Fruit fly (Drosophila melanogaster) whole organism, embryonic: ENCODE measurements around the gene Actn.

Experiments
- Atf6 ChIP-seq: fragments of 200-800 bp; sonication (Bioruptor generic); IDR thresholded peaks from 2 replicates; pipeline ENCODE4 v1.3.6; 2022; ENCODE audit warnings: missing biosample characterization, missing genetic modification characterization
- Bdp1 ChIP-seq: fragments of 200-800 bp; sonication (Bioruptor generic); optimal IDR thresholded peaks from 3 replicates; lab custom pipeline; 2016; ENCODE audit warnings: missing biosample characterization, missing genetic modification characterization
- Blimp-1 ChIP-seq: fragments of 200-800 bp; sonication (Bioruptor generic); optimal IDR thresholded peaks from 3 replicates; lab custom pipeline; 2018; ENCODE audit warnings: missing biosample characterization, missing genetic modification characterization, mild to moderate bottlenecking, moderate library complexity, missing genetic modification reagents
- CG10543 ChIP-seq: fragments of 200-800 bp; sonication (Bioruptor generic); optimal IDR thresholded peaks from 3 replicates; lab custom pipeline; 2017; ENCODE audit warnings: missing biosample characterization, mild to moderate bottlenecking, missing genetic modification characterization, moderate library complexity
- CG10979 ChIP-seq: fragments of 200-800 bp; sonication (Bioruptor generic); optimal IDR thresholded peaks from 2 replicates; lab custom pipeline; 2018; ENCODE audit warnings: missing biosample characterization, mild to moderate bottlenecking, missing genetic modification characterization, moderate library complexity
- CG11085 ChIP-seq: fragments of 200-800 bp; sonication (Bioruptor generic); IDR thresholded peaks from 2 replicates; pipeline ENCODE4 v1.3.6; 2022; ENCODE audit warnings: missing biosample characterization, missing genetic modification characterization
- CG12236 ChIP-seq: fragments of 200-800 bp; sonication (Bioruptor generic); optimal IDR thresholded peaks from 2 replicates; lab custom pipeline; 2016; ENCODE audit warnings: missing biosample characterization, missing genetic modification characterization
- CG1233 ChIP-seq: fragments of 200-800 bp; sonication (Bioruptor generic); optimal IDR thresholded peaks from 4 replicates; lab custom pipeline; 2018; ENCODE audit warnings: missing biosample characterization, mild to moderate bottlenecking, missing genetic modification characterization
- CG13296 ChIP-seq: fragments of 200-800 bp; sonication (Bioruptor generic); optimal IDR thresholded peaks from 3 replicates; lab custom pipeline; 2018; ENCODE audit warnings: missing biosample characterization, mild to moderate bottlenecking, missing genetic modification characterization
- CG13775 ChIP-seq: fragments of 200-800 bp; sonication (Bioruptor generic); optimal IDR thresholded peaks from 3 replicates; lab custom pipeline; 2017; ENCODE audit warnings: missing biosample characterization, mild to moderate bottlenecking, missing genetic modification characterization
- CG14710 ChIP-seq: fragments of 200-800 bp; sonication (Bioruptor generic); optimal IDR thresholded peaks from 3 replicates; lab custom pipeline; 2019; ENCODE audit warnings: missing biosample characterization, mild to moderate bottlenecking, missing genetic modification characterization, moderate library complexity
- CG18262 ChIP-seq: fragments of 200-800 bp; optimal IDR thresholded peaks from 3 replicates; lab custom pipeline; 2019; ENCODE audit warnings: missing biosample characterization, mild to moderate bottlenecking, missing genetic modification characterization, moderate library complexity
- CG18619 ChIP-seq: fragments of 200-800 bp; sonication (Bioruptor generic); optimal IDR thresholded peaks from 3 replicates; lab custom pipeline; 2017; ENCODE audit warnings: missing biosample characterization, mild to moderate bottlenecking, missing genetic modification characterization
- CG30403 ChIP-seq: fragments of 200-800 bp; sonication (Bioruptor generic); optimal IDR thresholded peaks from 3 replicates; lab custom pipeline; 2016; ENCODE audit warnings: missing biosample characterization, missing genetic modification characterization
- CG31224 ChIP-seq: fragments of 200-800 bp; sonication (Bioruptor generic); IDR thresholded peaks from 2 replicates; pipeline ENCODE4 v1.3.6; 2022; ENCODE audit warnings: missing biosample characterization, missing genetic modification characterization
- CG31365 ChIP-seq: fragments of 200-800 bp; sonication (Bioruptor generic); optimal IDR thresholded peaks from 2 replicates; lab custom pipeline; 2018; ENCODE audit warnings: missing biosample characterization, mild to moderate bottlenecking, missing genetic modification characterization
- CG3407 ChIP-seq: fragments of 200-800 bp; sonication (Bioruptor generic); optimal IDR thresholded peaks from 2 replicates; lab custom pipeline; 2018; ENCODE audit warnings: missing biosample characterization, mild to moderate bottlenecking, missing genetic modification characterization
- CG3847 ChIP-seq: fragments of 200-800 bp; sonication (Bioruptor generic); IDR thresholded peaks from 2 replicates; pipeline ENCODE4 v1.3.6; 2022; ENCODE audit warnings: missing biosample characterization, missing genetic modification characterization
- CG6272 ChIP-seq: fragments of 200-800 bp; sonication (Bioruptor generic); IDR thresholded peaks from 2 replicates; pipeline ENCODE4 v1.3.6; 2022; ENCODE audit warnings: missing biosample characterization, missing genetic modification characterization
- CG7839 ChIP-seq: fragments of 200-800 bp; sonication (Bioruptor generic); optimal IDR thresholded peaks from 3 replicates; lab custom pipeline; 2018; ENCODE audit warnings: missing biosample characterization, mild to moderate bottlenecking, missing genetic modification characterization, moderate library complexity
- CG8290 ChIP-seq, 3 experiments: fragments of 200-800 bp; sonication (Bioruptor generic); optimal IDR thresholded peaks; 2 replicates each; lab custom pipeline; 2016 to 2019; ENCODE audit warnings: missing biosample characterization in 3 of 3, missing genetic modification characterization in 3 of 3, mild to moderate bottlenecking in 2 of 3, moderate library complexity in 1 of 3
- CTCF ChIP-seq: fragments of 200-800 bp; sonication (Bioruptor generic); optimal IDR thresholded peaks from 2 replicates; lab custom pipeline; 2017; ENCODE audit warnings: missing biosample characterization, mild to moderate bottlenecking, missing genetic modification characterization, moderate library complexity
- Camta ChIP-seq: fragments of 200-800 bp; sonication (Bioruptor generic); optimal IDR thresholded peaks from 2 replicates; lab custom pipeline; 2016; ENCODE audit warnings: missing biosample characterization, missing genetic modification characterization
- Chrac-16 ChIP-seq: fragments of 200-800 bp; sonication (Bioruptor generic); optimal IDR thresholded peaks from 3 replicates; lab custom pipeline; 2016; ENCODE audit warnings: missing biosample characterization, missing genetic modification characterization
- Dbx ChIP-seq: fragments of 200-800 bp; sonication (Bioruptor generic); IDR thresholded peaks from 3 replicates; pipeline ENCODE4 v1.3.6; 2022; ENCODE audit warnings: missing biosample characterization, missing genetic modification characterization
- Doc2 ChIP-seq: fragments of 200-800 bp; sonication (Bioruptor generic); IDR thresholded peaks from 2 replicates; pipeline ENCODE4 v1.3.6; 2022; ENCODE audit warnings: missing biosample characterization, missing genetic modification characterization
- HmgD ChIP-seq: fragments of 200-800 bp; sonication (Bioruptor generic); optimal IDR thresholded peaks from 3 replicates; lab custom pipeline; 2016; ENCODE audit warnings: missing biosample characterization, missing genetic modification characterization
- Hr51 ChIP-seq, 2 experiments: fragments of 200-800 bp; sonication (Bioruptor generic); optimal IDR thresholded peaks; 2 replicates in 1 of 2; 3 replicates in 1 of 2; lab custom pipeline; 2016 to 2018; ENCODE audit warnings: missing biosample characterization in 2 of 2, missing genetic modification characterization in 2 of 2, mild to moderate bottlenecking in 1 of 2, moderate library complexity in 1 of 2
- Meics ChIP-seq: fragments of 200-800 bp; sonication (Bioruptor generic); optimal IDR thresholded peaks from 2 replicates; lab custom pipeline; 2017; ENCODE audit warnings: missing biosample characterization, mild to moderate bottlenecking, missing genetic modification characterization
- Myb ChIP-seq: fragments of 200-800 bp; sonication (Bioruptor generic); optimal IDR thresholded peaks from 2 replicates; lab custom pipeline; 2016; ENCODE audit warnings: missing biosample characterization, missing genetic modification characterization
- Optix ChIP-seq: fragments of 200-800 bp; sonication (Bioruptor generic); IDR thresholded peaks from 3 replicates; pipeline ENCODE4 v1.3.6; 2022; ENCODE audit warnings: missing biosample characterization, missing genetic modification characterization
- Rfx ChIP-seq: fragments of 200-800 bp; sonication (Bioruptor generic); IDR thresholded peaks from 2 replicates; pipeline ENCODE4 v1.3.6; 2022; ENCODE audit warnings: missing biosample characterization, missing genetic modification characterization
- Stat92E ChIP-seq, 3 experiments: fragments of >200 bp in 2 of 3; fragments of 200-800 bp in 1 of 3; sonication (Bioruptor generic) in 1 of 3; optimal IDR thresholded peaks; 2 replicates each; lab custom pipeline; 2017 to 2019; ENCODE audit warnings: missing biosample characterization in 3 of 3, missing genetic modification characterization in 3 of 3, mild to moderate bottlenecking in 1 of 3, moderate library complexity in 1 of 3
- Taf1 ChIP-seq: fragments of 200-800 bp; sonication (Bioruptor generic); IDR thresholded peaks from 2 replicates; pipeline ENCODE4 v1.3.6; 2022; ENCODE audit warnings: missing biosample characterization, missing genetic modification characterization
- Xbp1 ChIP-seq: fragments of 200-800 bp; sonication (Bioruptor generic); optimal IDR thresholded peaks from 3 replicates; lab custom pipeline; 2016; ENCODE audit warnings: missing biosample characterization, mild to moderate bottlenecking, missing genetic modification characterization
- ab ChIP-seq: fragments of 200-800 bp; sonication (Bioruptor generic); optimal IDR thresholded peaks from 2 replicates; lab custom pipeline; 2016; ENCODE audit warnings: missing biosample characterization, missing genetic modification characterization
- bcd ChIP-seq: fragments of 200-800 bp; sonication (Bioruptor generic); optimal IDR thresholded peaks from 2 replicates; lab custom pipeline; 2017; ENCODE audit warnings: missing biosample characterization, mild to moderate bottlenecking, missing genetic modification characterization
- chn ChIP-seq: fragments of 200-800 bp; sonication (Bioruptor generic); optimal IDR thresholded peaks from 2 replicates; lab custom pipeline; 2016; ENCODE audit warnings: missing biosample characterization, missing genetic modification characterization
- ewg ChIP-seq: fragments of 200-800 bp; sonication (Bioruptor generic); optimal IDR thresholded peaks from 3 replicates; lab custom pipeline; 2017; ENCODE audit warnings: mild to moderate bottlenecking, missing biosample characterization, missing genetic modification reagents, missing genetic modification characterization
- fd102C ChIP-seq: fragments of 200-800 bp; sonication (Bioruptor generic); optimal IDR thresholded peaks from 2 replicates; lab custom pipeline; 2018; ENCODE audit warnings: missing biosample characterization, mild to moderate bottlenecking, missing genetic modification characterization, moderate library complexity
- ftz-f1 ChIP-seq: fragments of 200-800 bp; sonication (Bioruptor generic); optimal IDR thresholded peaks from 2 replicates; lab custom pipeline; 2016; ENCODE audit warnings: missing biosample characterization, missing genetic modification characterization
- gce ChIP-seq: fragments of 200-800 bp; sonication (Bioruptor generic); IDR thresholded peaks from 3 replicates; pipeline ENCODE4 v1.3.6; 2022; ENCODE audit warnings: missing biosample characterization, missing genetic modification characterization
- kay ChIP-seq: fragments of 200-800 bp; sonication (Bioruptor generic); optimal IDR thresholded peaks from 2 replicates; lab custom pipeline; 2016; ENCODE audit warnings: missing biosample characterization, missing genetic modification characterization
- luna ChIP-seq: fragments of 200-800 bp; sonication (Bioruptor generic); optimal IDR thresholded peaks from 2 replicates; lab custom pipeline; 2016; ENCODE audit warnings: missing biosample characterization, missing genetic modification characterization
- maf-S ChIP-seq: fragments of 200-800 bp; sonication (Bioruptor generic); optimal IDR thresholded peaks from 2 replicates; lab custom pipeline; 2016; ENCODE audit warnings: missing biosample characterization, missing genetic modification characterization
- nmo ChIP-seq: fragments of 200-800 bp; sonication (Bioruptor generic); optimal IDR thresholded peaks from 2 replicates; lab custom pipeline; 2018; ENCODE audit warnings: missing biosample characterization, mild to moderate bottlenecking, missing genetic modification characterization, moderate library complexity
- psq ChIP-seq: fragments of 200-800 bp; sonication (Bioruptor generic); optimal IDR thresholded peaks from 2 replicates; lab custom pipeline; 2017; ENCODE audit warnings: missing biosample characterization, missing genetic modification characterization
- toy ChIP-seq: fragments of 200-800 bp; sonication (Bioruptor generic); IDR thresholded peaks from 2 replicates; pipeline ENCODE4 v1.3.6; 2022; ENCODE audit warnings: missing biosample characterization, missing genetic modification characterization
- tx ChIP-seq: fragments of 200-800 bp; sonication (Bioruptor generic); optimal IDR thresholded peaks from 2 replicates; lab custom pipeline; 2016; ENCODE audit warnings: missing biosample characterization, missing genetic modification characterization
- unpg ChIP-seq: fragments of 200-800 bp; sonication (Bioruptor generic); optimal IDR thresholded peaks from 3 replicates; lab custom pipeline; 2018; ENCODE audit warnings: missing biosample characterization, mild to moderate bottlenecking, missing genetic modification characterization, moderate library complexity
- wdn ChIP-seq: fragments of 200-800 bp; sonication (Bioruptor generic); IDR thresholded peaks from 2 replicates; pipeline ENCODE4 v1.3.6; 2022; ENCODE audit warnings: missing biosample characterization, missing genetic modification characterization

Gene Actn

DNA sequence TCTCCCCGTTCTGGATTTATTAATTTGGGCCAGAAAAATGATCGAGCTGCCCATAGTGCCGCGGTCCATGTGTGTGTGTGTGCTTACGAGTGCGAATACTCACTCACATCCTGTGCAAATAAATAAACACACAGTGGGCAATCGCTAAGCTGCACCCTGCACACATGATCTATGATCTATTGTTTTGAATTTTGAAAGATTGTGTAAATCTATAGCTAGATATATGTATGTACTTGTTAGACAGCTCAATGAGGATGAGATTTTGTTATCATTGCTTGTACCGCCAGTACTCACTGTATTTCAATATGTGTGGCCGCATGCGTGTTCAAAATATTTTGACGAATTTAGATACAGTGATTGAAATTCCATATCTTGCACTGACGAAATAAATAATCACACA is 41.0 kb upstream of the Actn start (continued):
- peak; percentile 51 for TF ChIP-seq CG30403
- TF ChIP-seq nmo: peak; percentile 30
- TF ChIP-seq HmgD (GFP tag; lab: Kevin White, UChicago): peak; percentile 36
- peak; percentile 91 for TF ChIP-seq Rfx
- TF ChIP-seq CG13775 (GFP tag; lab: Kevin White, UChicago): peak; percentile 43
- TF ChIP-seq Chrac-16 (GFP tag; lab: Kevin White, UChicago): peak; percentile 48
- peak; percentile 18 to 42 for TF ChIP-seq Hr51 (GFP tag; optimal IDR thresholded peaks at IDR 0.05; lab: Kevin White, UChicago)
- TF ChIP-seq CG8290 (GFP tag; optimal IDR thresholded peaks at IDR 0.05; lab: Kevin White, UChicago): no peak
- TF ChIP-seq CG8290 (tag; optimal IDR thresholded peaks at IDR 0.05; lab: Kevin White, UChicago): peak in 1 of 2 experiments; percentile 97
- TF ChIP-seq ewg (GFP tag; lab: Kevin White, UChicago): no peak
- TF ChIP-seq kay (GFP tag; lab: Kevin White, UChicago): peak; percentile 16
- TF ChIP-seq CG3847: peak; percentile 68
- peak; percentile 32 for TF ChIP-seq Xbp1 (GFP tag; lab: Kevin White, UChicago)
- TF ChIP-seq tx: peak; percentile 1
- no peak for TF ChIP-seq CG12236 (GFP tag; lab: Kevin White, UChicago)
- 0 out of 3 replicates have a peak, but pooled peaks have one; percentile 28 for TF ChIP-seq Optix (GFP tag; lab: Robert Waterston, UW)
- no peak for TF ChIP-seq CG14710
- TF ChIP-seq CG31224 (GFP tag; lab: Robert Waterston, UW): peak; percentile 65
- TF ChIP-seq Dbx (GFP tag; lab: Robert Waterston, UW): peak; percentile 76
- TF ChIP-seq chn (GFP tag; lab: Kevin White, UChicago): peak; percentile 39
- TF ChIP-seq maf-S (GFP tag; lab: Kevin White, UChicago): no peak
- TF ChIP-seq Blimp-1 (GFP tag; lab: Kevin White, UChicago): no peak
- TF ChIP-seq CG10979 (tag; lab: Kevin White, UChicago): no peak
- peak; percentile 66 for TF ChIP-seq CG7839 (tag; lab: Kevin White, UChicago)
- TF ChIP-seq ftz-f1 (GFP tag; lab: Kevin White, UChicago): no peak
- peak; percentile 36 for TF ChIP-seq CG13296
- TF ChIP-seq Doc2 (GFP tag; lab: Robert Waterston, UW): no peak
- TF ChIP-seq gce: no peak
- peak; percentile 57 for TF ChIP-seq unpg
- no peak for TF ChIP-seq fd102C (GFP tag; lab: Kevin White, UChicago)
- TF ChIP-seq Stat92E (GFP tag; optimal IDR thresholded peaks at IDR 0.05; lab: Kevin White, UChicago): no peak
- no peak for TF ChIP-seq Camta (GFP tag; lab: Kevin White, UChicago)
- TF ChIP-seq luna (GFP tag; lab: Kevin White, UChicago): peak; percentile 21
- TF ChIP-seq Myb (GFP tag; lab: Kevin White, UChicago): peak; percentile 28
- TF ChIP-seq CG11085: peak; percentile 79
- peak; percentile 69 for TF ChIP-seq Taf1 (GFP tag; lab: Robert Waterston, UW)
- TF ChIP-seq Atf6 (GFP tag; lab: Robert Waterston, UW): peak; percentile 74
- TF ChIP-seq toy (GFP tag; lab: Robert Waterston, UW): peak; percentile 64; the same call in 1 of the 2 replicates
- no peak for TF ChIP-seq CG31365 (tag; lab: Kevin White, UChicago)
- TF ChIP-seq CG3407 (GFP tag; lab: Kevin White, UChicago): no peak
- TF ChIP-seq CG6272: no peak
- peak; percentile 61; the same call in 1 of the 2 replicates for TF ChIP-seq wdn (GFP tag; lab: Robert Waterston, UW)
- no peak for TF ChIP-seq Bdp1 (GFP tag; lab: Kevin White, UChicago)
- no peak for TF ChIP-seq psq
- TF ChIP-seq CTCF (GFP tag; lab: Kevin White, UChicago): no peak
- peak; percentile 49 for TF ChIP-seq CG10543
- TF ChIP-seq CG1233 (GFP tag; lab: Kevin White, UChicago): no peak
- peak; percentile 59 for TF ChIP-seq ab
- peak; percentile 50 for TF ChIP-seq bcd (GFP tag; lab: Kevin White, UChicago)
- peak; percentile 65 for TF ChIP-seq Meics (GFP tag; lab: Kevin White, UChicago)
- TF ChIP-seq CG18619 (GFP tag; lab: Kevin White, UChicago): peak; percentile 32
- no peak for TF ChIP-seq CG18262 (tag; lab: Kevin White, UChicago)
